Worm (Caenorhabditis elegans) whole organism, L2 larva: ENCODE measurements around the gene clec-239.

ENCODE experiments used
- R02D3.7 ChIP-seq: fragments of 150-350 bp; optimal IDR thresholded peaks from 2 replicates; lab custom pipeline; 2014; ENCODE audit warnings: missing biosample characterization, missing genetic modification characterization
- ZK546.5 ChIP-seq: sonication (generic microtip); optimal IDR thresholded peaks from 2 replicates; lab custom pipeline; 2017; ENCODE audit warnings: missing biosample characterization, missing genetic modification characterization
- alr-1 ChIP-seq: fragments of 150-350 bp; optimal IDR thresholded peaks from 2 replicates; lab custom pipeline; 2014; ENCODE audit warnings: missing biosample characterization, missing genetic modification characterization
- mab-5 ChIP-seq: fragments of 150-350 bp; optimal IDR thresholded peaks from 2 replicates; lab custom pipeline; 2014; ENCODE audit warnings: missing biosample characterization, missing genetic modification characterization
- nhr-21 ChIP-seq: fragments of 150-350 bp; optimal IDR thresholded peaks from 2 replicates; lab custom pipeline; 2014; ENCODE audit warnings: missing biosample characterization, missing genetic modification characterization
- nhr-25 ChIP-seq: fragments of 150-350 bp; sonication (generic microtip); optimal IDR thresholded peaks from 3 replicates; lab custom pipeline; 2014; ENCODE audit warnings: missing biosample characterization, missing genetic modification characterization
- peb-1 ChIP-seq: fragments of 150-350 bp; optimal IDR thresholded peaks from 2 replicates; lab custom pipeline; 2014; ENCODE audit warnings: missing biosample characterization, missing genetic modification characterization
- unc-62 ChIP-seq: fragments of 150-350 bp; optimal IDR thresholded peaks from 2 replicates; lab custom pipeline; 2014; ENCODE audit warnings: missing biosample characterization, missing genetic modification reagents, missing genetic modification characterization

The clec-239 gene

DNA sequence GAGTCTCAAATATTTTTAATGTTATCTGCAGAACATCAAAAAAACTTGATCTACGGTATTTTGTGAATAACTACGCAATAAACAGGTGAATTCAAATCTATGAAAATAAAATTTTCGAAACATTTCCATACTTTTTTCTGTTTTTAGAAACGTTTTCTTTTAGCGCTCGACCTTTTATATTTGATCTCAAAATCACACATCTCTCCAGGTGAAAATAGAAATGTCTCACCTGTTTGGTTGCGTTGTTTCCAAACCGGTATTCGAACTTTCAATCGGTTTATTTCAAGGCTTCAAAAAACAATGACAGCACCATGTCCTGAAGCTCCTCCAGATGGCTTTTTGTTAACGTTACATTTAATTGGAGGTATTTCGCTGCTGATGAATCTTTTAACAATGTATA is 44.8 kb downstream of the clec-239 start, which contains the start of gene sri-9:
Gene sri-9 (plus strand): TSS at position 301 of the 400 bp plus-strand sequence.
- TF ChIP-seq unc-62 (GFP tag; lab: Kevin White, UChicago) (no peak), peb-1 (tag; lab: Kevin White, UChicago) (no peak)

DNA sequence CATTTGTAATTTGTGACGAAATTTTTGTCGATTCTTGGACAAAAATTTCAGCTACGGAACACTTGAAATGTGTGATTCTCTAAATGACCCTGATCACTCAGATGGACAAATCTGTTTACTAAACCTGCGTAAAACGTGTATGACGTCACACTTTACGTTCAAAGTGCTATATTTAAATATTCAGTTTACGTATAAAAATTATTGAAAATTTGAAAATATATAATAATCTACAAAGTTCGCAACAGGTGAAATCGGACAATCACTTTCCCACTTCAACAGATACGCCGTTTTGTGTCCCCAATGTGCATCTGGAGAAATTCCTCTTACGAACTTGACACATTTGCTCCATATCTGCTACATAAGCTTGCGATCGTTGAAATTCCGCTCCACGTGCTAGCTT is 48.9 kb downstream of the clec-239 start, which contains the start of gene srh-131:
Gene srh-131 (plus strand): TSS at position 301 of the 400 bp plus-strand sequence.
- TF ChIP-seq alr-1 (tag; lab: Kevin White, UChicago) (no peak), R02D3.7 (no peak), ZK546.5 (no peak), nhr-25 (tag; lab: Kevin White, UChicago) (no peak), mab-5 (tag; lab: Kevin White, UChicago) (no peak), nhr-21 (tag; lab: Kevin White, UChicago) (no peak)
